Fruit fly (Drosophila melanogaster): ENCODE data around the gene CG42788.

The CG42788 gene

dm6 chr3R:15087606-15088193, 44.0 kb downstream of the CG42788 start (continued):
- peak; percentile 39 for TF ChIP-seq CG8359 (GFP tag; optimal IDR thresholded peaks at IDR 0.05; ENCODE audit: borderline replicate concordance)
- TF ChIP-seq Ets65A (GFP tag), result peak; percentile 93
- TF ChIP-seq Atf3 (GFP tag; optimal IDR thresholded peaks at IDR 0.05), result peak; percentile 71
- peak; percentile 89 for TF ChIP-seq Xrp1 (GFP tag; IDR thresholded peaks at IDR 0.05)
- TF ChIP-seq fd102C (GFP tag; optimal IDR thresholded peaks at IDR 0.05), result no peak
- peak; percentile 71 for TF ChIP-seq Myb (GFP tag; optimal IDR thresholded peaks at IDR 0.05)
- peak; percentile 96 for TF ChIP-seq CG14441 (GFP tag; IDR thresholded peaks at IDR 0.05)
- TF ChIP-seq Tbp (GFP tag; optimal IDR thresholded peaks at IDR 0.05), result no peak
- peak; percentile 79 to 84 for TF ChIP-seq Pdp1 (GFP tag; optimal IDR thresholded peaks at IDR 0.05)
- peak; percentile 81 for TF ChIP-seq CG11696 (GFP tag; IDR thresholded peaks at IDR 0.05)
- TF ChIP-seq grn (GFP tag; optimal IDR thresholded peaks at IDR 0.05), result peak; percentile 53
- TF ChIP-seq CG11695 (GFP tag; IDR thresholded peaks at IDR 0.05), result peak; percentile 92
- TF ChIP-seq CG14710 (tag; optimal IDR thresholded peaks at IDR 0.05), result peak; percentile 54
- TF ChIP-seq CG16815 (GFP tag; optimal IDR thresholded peaks at IDR 0.05), result no peak
- no peak for TF ChIP-seq inv (GFP tag; IDR thresholded peaks at IDR 0.05; ENCODE audit: partially characterized antibody)
- TF ChIP-seq dysf (GFP tag; IDR thresholded peaks at IDR 0.05), result peak; percentile 95
- TF ChIP-seq nau (GFP tag; optimal IDR thresholded peaks at IDR 0.05), result peak; percentile 57
- peak; percentile 85 for TF ChIP-seq CG4730 (GFP tag; IDR thresholded peaks at IDR 0.05)
- TF ChIP-seq phol (tag; optimal IDR thresholded peaks at IDR 0.05), result peak; percentile 85
- no peak for TF ChIP-seq CG8478 (optimal IDR thresholded peaks at IDR 0.05)
- TF ChIP-seq scrt (GFP tag; optimal IDR thresholded peaks at IDR 0.05), result peak; percentile 62
- peak; percentile 74 for TF ChIP-seq Hmr (GFP tag; optimal IDR thresholded peaks at IDR 0.05)
- peak; percentile 82 for TF ChIP-seq p53 (GFP tag; optimal IDR thresholded peaks at IDR 0.05)
- TF ChIP-seq CG7987 (GFP tag; optimal IDR thresholded peaks at IDR 0.05), result peak; percentile 40
- peak; percentile 9 for TF ChIP-seq TFAM (GFP tag; optimal IDR thresholded peaks at IDR 0.05)
- peak; percentile 18 for TF ChIP-seq CG6854 (GFP tag; optimal IDR thresholded peaks at IDR 0.05)
- peak; percentile 88 for TF ChIP-seq CG8944 (GFP tag; optimal IDR thresholded peaks at IDR 0.05)
- TF ChIP-seq CG3838 (GFP tag; optimal IDR thresholded peaks at IDR 0.05), result peak; percentile 5
- peak; percentile 56 for TF ChIP-seq Jarid2 (GFP tag; optimal IDR thresholded peaks at IDR 0.05)
- peak; percentile 74 for TF ChIP-seq odd (GFP tag; optimal IDR thresholded peaks at IDR 0.05)
- TF ChIP-seq vnd (GFP tag; IDR thresholded peaks at IDR 0.05; ENCODE audit: partially characterized antibody), result no peak
- peak; percentile 82 for TF ChIP-seq tin (GFP tag; optimal IDR thresholded peaks at IDR 0.05)
- TF ChIP-seq jing (GFP tag; optimal IDR thresholded peaks at IDR 0.05), result peak; percentile 83
- no peak for TF ChIP-seq Kr (GFP tag; optimal IDR thresholded peaks at IDR 0.05)
- no peak for TF ChIP-seq CG17912 (GFP tag; optimal IDR thresholded peaks at IDR 0.05)
- peak; percentile 3 for TF ChIP-seq CG4328 (GFP tag; optimal IDR thresholded peaks at IDR 0.05)
- peak; percentile 73 for TF ChIP-seq CG10959 (GFP tag; IDR thresholded peaks at IDR 0.05)
- peak; percentile 69 for TF ChIP-seq disco-r (GFP tag; optimal IDR thresholded peaks at IDR 0.05)
- no peak for TF ChIP-seq Sin3A (optimal IDR thresholded peaks at IDR 0.05)
- no peak; the same call in 1 of the 2 replicates for TF ChIP-seq GATAe (GFP tag; conservative IDR thresholded peaks at IDR 0.05)
- no peak for TF ChIP-seq ftz-f1 (GFP tag; optimal IDR thresholded peaks at IDR 0.05)
- peak; percentile 91 for TF ChIP-seq ttk (GFP tag; IDR thresholded peaks at IDR 0.05)
- peak; percentile 75 for TF ChIP-seq croc (GFP tag; conservative IDR thresholded peaks at IDR 0.05)
- TF ChIP-seq gsb-n (tag; optimal IDR thresholded peaks at IDR 0.05), result peak; percentile 66
- TF ChIP-seq chn (GFP tag; optimal IDR thresholded peaks at IDR 0.05), result peak; percentile 79
- peak; percentile 29 for TF ChIP-seq CG31388 (GFP tag; optimal IDR thresholded peaks at IDR 0.05)
- peak; percentile 45 for TF ChIP-seq Sry-δ (GFP tag; optimal IDR thresholded peaks at IDR 0.05)
- no peak for TF ChIP-seq HLH4C (GFP tag; IDR thresholded peaks at IDR 0.05; ENCODE audit: partially characterized antibody)
- TF ChIP-seq CG7556 (GFP tag; optimal IDR thresholded peaks at IDR 0.05), result peak; percentile 80
- TF ChIP-seq toy (GFP tag; IDR thresholded peaks at IDR 0.05), result 0 out of 2 replicates have a peak, but pooled peaks have one; percentile 49
- TF ChIP-seq CG6254 (GFP tag; optimal IDR thresholded peaks at IDR 0.05), result peak; percentile 28
